Fruit fly (Drosophila melanogaster): Measurements from ENCODE around the gene tna.
A peak's percentile ranks its signal among the peaks of the same experiment; 100 is the strongest.

tna gene

dm6 chr3L:10816703-10817531 is 18.4 kb upstream of the tna start (continued):
- peak; percentile 50 for TF ChIP-seq CG11504 (tag; optimal IDR thresholded peaks at IDR 0.05)
- TF ChIP-seq CG32767 (GFP tag; IDR thresholded peaks at IDR 0.05), result no peak
- TF ChIP-seq danr (GFP tag; IDR thresholded peaks at IDR 0.05), result no peak
- no peak for TF ChIP-seq CG14860 (GFP tag; IDR thresholded peaks at IDR 0.05; ENCODE audit: partially characterized antibody)
- no peak for TF ChIP-seq CG1529 (GFP tag; optimal IDR thresholded peaks at IDR 0.05)
- no peak for TF ChIP-seq CG11398 (GFP tag; optimal IDR thresholded peaks at IDR 0.05)
- no peak for TF ChIP-seq HHEX (GFP tag; optimal IDR thresholded peaks at IDR 0.05)
- no peak for TF ChIP-seq CG34422 (GFP tag; IDR thresholded peaks at IDR 0.05)
- no peak for TF ChIP-seq dati (GFP tag; IDR thresholded peaks at IDR 0.05)
- no peak for TF ChIP-seq pum (GFP tag; optimal IDR thresholded peaks at IDR 0.05)
- no peak for TF ChIP-seq zen (tag; optimal IDR thresholded peaks at IDR 0.05)
- peak; percentile 14 for TF ChIP-seq CG9727 (GFP tag; optimal IDR thresholded peaks at IDR 0.05)
- TF ChIP-seq CG15696 (tag; optimal IDR thresholded peaks at IDR 0.05), result no peak
- no peak for TF ChIP-seq tll (GFP tag; optimal IDR thresholded peaks at IDR 0.05)
- TF ChIP-seq CG11456 (GFP tag; IDR thresholded peaks at IDR 0.05), result no peak
- no peak for TF ChIP-seq mld (GFP tag; IDR thresholded peaks at IDR 0.05; ENCODE audit: partially characterized antibody)
- peak; percentile 64; the same call in 1 of the 2 replicates for TF ChIP-seq CG31224 (GFP tag; IDR thresholded peaks at IDR 0.05)
- no peak for TF ChIP-seq mam (GFP tag; optimal IDR thresholded peaks at IDR 0.05)
- TF ChIP-seq CG11247 (GFP tag; IDR thresholded peaks at IDR 0.05), result no peak
- no peak for TF ChIP-seq ftz-f1 (GFP tag; optimal IDR thresholded peaks at IDR 0.05)
- TF ChIP-seq tna (GFP tag; IDR thresholded peaks at IDR 0.05; ENCODE audit: partially characterized antibody), result no peak

dm6 chr3L:10817670-10818650 is 17.4 kb upstream of the tna start:
- no peak for TF ChIP-seq CG2129 (GFP tag; IDR thresholded peaks at IDR 0.05; ENCODE audit: partially characterized antibody)
- TF ChIP-seq Hr51 (GFP tag; optimal IDR thresholded peaks at IDR 0.05), result peak in 1 of 2 experiments; percentile 44
- TF ChIP-seq CG13624 (GFP tag; optimal IDR thresholded peaks at IDR 0.05), result no peak
- TF ChIP-seq Dfd (GFP tag; optimal IDR thresholded peaks at IDR 0.05), result no peak
- TF ChIP-seq Xbp1 (GFP tag; optimal IDR thresholded peaks at IDR 0.05), result peak; percentile 19
- TF ChIP-seq Sox102F (GFP tag; optimal IDR thresholded peaks at IDR 0.05), result peak; percentile 58
- TF ChIP-seq grau (tag; optimal IDR thresholded peaks at IDR 0.05), result peak; percentile 54
- no peak for TF ChIP-seq Dp (GFP tag; optimal IDR thresholded peaks at IDR 0.05)
- TF ChIP-seq Oli (tag; optimal IDR thresholded peaks at IDR 0.05), result peak; percentile 47
- peak; percentile 21 for TF ChIP-seq HLH54F (GFP tag; optimal IDR thresholded peaks at IDR 0.05)
- no peak for TF ChIP-seq ttk (GFP tag; IDR thresholded peaks at IDR 0.05)
- peak; percentile 41 for TF ChIP-seq CG18619 (GFP tag; optimal IDR thresholded peaks at IDR 0.05)
- TF ChIP-seq CG31441 (GFP tag; IDR thresholded peaks at IDR 0.05), result peak; percentile 58; the same call in 1 of the 2 replicates
- no peak for TF ChIP-seq CG12071 (GFP tag; optimal IDR thresholded peaks at IDR 0.05)
- peak; percentile 4 to 24 for TF ChIP-seq Pdp1 (GFP tag; optimal IDR thresholded peaks at IDR 0.05)
- no peak for TF ChIP-seq hkb (optimal IDR thresholded peaks at IDR 0.05)
- TF ChIP-seq hkb (GFP tag; IDR thresholded peaks at IDR 0.05), result no peak
- peak; percentile 7 for TF ChIP-seq Hr3 (GFP tag; optimal IDR thresholded peaks at IDR 0.05)
- TF ChIP-seq Ptx1 (GFP tag; IDR thresholded peaks at IDR 0.05), result 0 out of 2 replicates have a peak, but pooled peaks have one; percentile 26
- TF ChIP-seq CG13424 (tag; optimal IDR thresholded peaks at IDR 0.05), result peak; percentile 22
- peak; percentile 67 for TF ChIP-seq CG7556 (GFP tag; optimal IDR thresholded peaks at IDR 0.05)
- TF ChIP-seq lilli (GFP tag; optimal IDR thresholded peaks at IDR 0.05), result peak; percentile 50
- no peak for TF ChIP-seq D (optimal IDR thresholded peaks at IDR 0.05)
- peak; percentile 20 for TF ChIP-seq D (GFP tag; optimal IDR thresholded peaks at IDR 0.05)
- TF ChIP-seq CG12391 (tag; optimal IDR thresholded peaks at IDR 0.05), result peak; percentile 42

All from whole organism, embryonic.